Fruit fly (Drosophila melanogaster) S2 (cell line): ENCODE data around the gene Cdc42.
A peak's percentile ranks its signal among the peaks of the same experiment; 100 is the strongest.

Experiments
- CG8478 ChIP-seq: fragments of >200 bp; optimal IDR thresholded peaks from 2 replicates; lab custom pipeline; 2018
- CTCF ChIP-seq, 2 experiments: fragments of >200 bp; optimal IDR thresholded peaks; 2 replicates each; lab custom pipeline; 2018

DNA sequence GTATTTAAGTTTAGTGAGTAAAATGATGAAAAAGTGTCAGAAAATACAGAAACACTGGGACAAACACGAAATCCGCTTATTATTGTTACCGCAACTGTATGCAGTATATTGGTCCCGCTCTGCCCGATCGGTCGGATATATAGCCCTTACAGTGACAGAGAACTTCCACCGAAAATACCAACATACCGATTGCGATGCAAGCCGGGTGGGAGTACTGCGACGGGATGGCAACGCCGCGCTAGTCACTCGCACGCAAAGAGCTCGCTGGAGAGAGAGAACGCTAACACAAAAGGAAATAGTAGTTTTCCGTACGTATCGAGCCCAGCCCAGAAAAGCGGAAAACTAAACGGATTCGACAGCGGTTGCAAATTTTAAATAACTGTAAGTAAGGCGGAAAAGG is at the start of gene Cdc42:
- TF ChIP-seq CG8478 = no peak
- TF ChIP-seq CTCF (optimal IDR thresholded peaks at IDR 0.05; lab: Kevin White, UChicago) = peak in 1 of 2 experiments; percentile 12
